Comparison of ENCODE assay signal across 5 worm cellular contexts in the genomic region with DNA sequence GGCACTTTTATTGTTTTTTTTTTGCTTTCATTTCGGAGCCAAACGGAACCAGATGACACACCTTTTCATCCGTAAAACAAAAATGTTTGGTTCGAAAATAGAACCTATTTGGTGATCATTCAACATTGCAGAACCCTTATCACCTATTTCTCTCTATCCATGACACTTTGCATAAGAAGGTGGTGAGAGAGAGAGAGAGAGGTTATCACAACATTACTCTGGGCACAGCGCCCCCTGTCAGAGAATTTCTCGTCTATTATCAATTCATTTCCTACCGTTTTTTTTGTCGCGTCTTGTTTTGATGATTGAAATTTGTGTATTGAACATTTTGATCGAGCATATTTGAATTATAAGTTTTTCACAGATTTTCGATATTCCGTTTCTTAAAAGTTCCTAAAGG.
A peak's percentile ranks its signal among the peaks of the same experiment; 100 is the strongest.
TF ChIP-seq lines count a peak whose summit lies in the region.

No protein-coding gene starts in this region.

TF ChIP-seq in whole organism, L1 larva, 84 proteins besides CTCF, POLR2A, EP300 and RAD21:
- TF ChIP-seq elt-2 (tag; optimal IDR thresholded peaks at IDR 0.05; lab: Kevin White, UChicago) (peak; percentile 28), ceh-63 (GFP tag; optimal IDR thresholded peaks at IDR 0.05; lab: Kevin White, UChicago) (no peak)

TF ChIP-seq in whole organism, L2 larva, 48 proteins besides CTCF, POLR2A, EP300 and RAD21:
- TF ChIP-seq gmeb-1 (tag; optimal IDR thresholded peaks at IDR 0.05; lab: Kevin White, UChicago) (no peak), ama-1 (optimal IDR thresholded peaks at IDR 0.05; lab: Kevin White, UChicago) (no peak), lin-39 (tag; optimal IDR thresholded peaks at IDR 0.05; lab: Kevin White, UChicago) (no peak), nhr-6 (tag; optimal IDR thresholded peaks at IDR 0.05; lab: Kevin White, UChicago) (no peak), fos-1 (tag; optimal IDR thresholded peaks at IDR 0.05; lab: Kevin White, UChicago) (peak; percentile 75), unc-55 (GFP tag; optimal IDR thresholded peaks at IDR 0.05; lab: Kevin White, UChicago) (no peak)
TF ChIP-seq in whole organism, L2 larva: peak in this region for 1.

TF ChIP-seq in whole organism, L3 larva, 47 proteins besides CTCF, POLR2A, EP300 and RAD21:
- TF ChIP-seq ztf-11 (tag; optimal IDR thresholded peaks at IDR 0.05; lab: Kevin White, UChicago), result no peak
- TF ChIP-seq elt-2 (tag; optimal IDR thresholded peaks at IDR 0.05; lab: Kevin White, UChicago), result peak; percentile 80

TF ChIP-seq in whole organism, L4 larva, 104 proteins besides CTCF, POLR2A, EP300 and RAD21 (continues in another document):
- TF ChIP-seq gei-8 (GFP tag; optimal IDR thresholded peaks at IDR 0.05; lab: Kevin White, UChicago) (no peak), egl-43 (GFP tag; IDR thresholded peaks at IDR 0.05; lab: Robert Waterston, UW) (no peak), dmd-6 (GFP tag; IDR thresholded peaks at IDR 0.05; lab: Robert Waterston, UW) (peak; percentile 46; the same call in 1 of the 2 replicates), dpl-1 (GFP tag; optimal IDR thresholded peaks at IDR 0.05; lab: Kevin White, UChicago) (no peak), tra-1 (GFP tag; IDR thresholded peaks at IDR 0.05; lab: Robert Waterston, UW) (0 out of 2 replicates have a peak, but pooled peaks have one; percentile 38), vab-7 (GFP tag; IDR thresholded peaks at IDR 0.05; lab: Robert Waterston, UW) (no peak), hmg-1.1 (GFP tag; IDR thresholded peaks at IDR 0.05; lab: Robert Waterston, UW) (no peak), nhr-6 (tag; optimal IDR thresholded peaks at IDR 0.05; lab: Kevin White, UChicago) (no peak), nhr-48 (tag; optimal IDR thresholded peaks at IDR 0.05; lab: Kevin White, UChicago) (no peak), skn-1 (tag; optimal IDR thresholded peaks at IDR 0.05; lab: Kevin White, UChicago) (no peak), ceh-28 (tag; optimal IDR thresholded peaks at IDR 0.05; lab: Kevin White, UChicago) (no peak), hlh-11 (tag; optimal IDR thresholded peaks at IDR 0.05; lab: Kevin White, UChicago) (peak; percentile 53), zfp-2 (tag; optimal IDR thresholded peaks at IDR 0.05; lab: Kevin White, UChicago) (no peak), mdt-29 (GFP tag; IDR thresholded peaks at IDR 0.05; lab: Robert Waterston, UW) (no peak), fkh-10 (GFP tag; optimal IDR thresholded peaks at IDR 0.05; lab: Kevin White, UChicago) (no peak), nhr-28 (tag; optimal IDR thresholded peaks at IDR 0.05; lab: Kevin White, UChicago) (peak; percentile 61), duxl-1 (tag; optimal IDR thresholded peaks at IDR 0.05; lab: Kevin White, UChicago; ENCODE audit: poor library complexity) (no peak), aly-2 (tag; optimal IDR thresholded peaks at IDR 0.05; lab: Kevin White, UChicago) (no peak), F49E8.2 (tag; optimal IDR thresholded peaks at IDR 0.05; lab: Kevin White, UChicago; ENCODE audit: borderline replicate concordance) (no peak), rbr-2 (tag; optimal IDR thresholded peaks at IDR 0.05; lab: Kevin White, UChicago) (no peak), ztf-11 (tag; optimal IDR thresholded peaks at IDR 0.05; lab: Kevin White, UChicago) (no peak), tag-97 (GFP tag; IDR thresholded peaks at IDR 0.05; lab: Robert Waterston, UW) (no peak), Y48G9A.11 (GFP tag; IDR thresholded peaks at IDR 0.05; lab: Robert Waterston, UW) (no peak), madf-9 (GFP tag; conservative IDR thresholded peaks at IDR 0.05; lab: Robert Waterston, UW) (no peak), nhr-25 (tag; optimal IDR thresholded peaks at IDR 0.05; lab: Kevin White, UChicago; ENCODE audit: borderline replicate concordance, insufficient read depth) (no peak), lsy-2 (tag; optimal IDR thresholded peaks at IDR 0.05; lab: Kevin White, UChicago) (no peak), F26F4.8 (GFP tag; conservative IDR thresholded peaks at IDR 0.05; lab: Robert Waterston, UW) (no peak), ama-1 (optimal IDR thresholded peaks at IDR 0.05; lab: Kevin White, UChicago) (no peak), snpc-1.2 (GFP tag; IDR thresholded peaks at IDR 0.05; lab: Robert Waterston, UW) (no peak), R02D3.7 (tag; optimal IDR thresholded peaks at IDR 0.05; lab: Kevin White, UChicago) (no peak), mes-2 (tag; optimal IDR thresholded peaks at IDR 0.05; lab: Kevin White, UChicago; ENCODE audit: poor library complexity, severe bottlenecking) (no peak), nhr-41 (GFP tag; IDR thresholded peaks at IDR 0.05; lab: Robert Waterston, UW) (peak; percentile 69; the same call in 1 of the 2 replicates), ces-1 (GFP tag; optimal IDR thresholded peaks at IDR 0.05; lab: Kevin White, UChicago) (no peak), lin-39 (tag; optimal IDR thresholded peaks at IDR 0.05; lab: Kevin White, UChicago) (no peak), ceh-44 (GFP tag; IDR thresholded peaks at IDR 0.05; lab: Robert Waterston, UW) (no peak), daf-16 (GFP tag; optimal IDR thresholded peaks at IDR 0.05; lab: Kevin White, UChicago) (no peak), daf-16 (tag; optimal IDR thresholded peaks at IDR 0.05; lab: Kevin White, UChicago) (peak; percentile 73), hlh-30 (tag; optimal IDR thresholded peaks at IDR 0.05; lab: Kevin White, UChicago; ENCODE audit: insufficient read depth) (no peak), pqm-1 (tag; optimal IDR thresholded peaks at IDR 0.05; lab: Kevin White, UChicago) (peak; percentile 60)

TF ChIP-seq in whole organism, young adult, 124 proteins besides CTCF, POLR2A, EP300 and RAD21:
- TF ChIP-seq tbx-9 (tag; optimal IDR thresholded peaks at IDR 0.05; lab: Kevin White, UChicago; ENCODE audit: borderline replicate concordance) (no peak), akir-1 (GFP tag; optimal IDR thresholded peaks at IDR 0.05; lab: Kevin White, UChicago) (no peak), ztf-3 (GFP tag; optimal IDR thresholded peaks at IDR 0.05; lab: Kevin White, UChicago) (no peak), F37B4.10 (GFP tag; IDR thresholded peaks at IDR 0.05; lab: Robert Waterston, UW) (no peak), Y56A3A.18 (GFP tag; IDR thresholded peaks at IDR 0.05; lab: Robert Waterston, UW) (no peak), nhr-80 (tag; optimal IDR thresholded peaks at IDR 0.05; lab: Kevin White, UChicago) (peak; percentile 87)
